Worm (Caenorhabditis elegans): ENCODE results near the gene C34C12.12.
A peak's percentile ranks its signal among the peaks of the same experiment; 100 is the strongest.

C34C12.12 gene

ce11 chrIII:3460061-3460460, 7.1 kb downstream of the C34C12.12 start, which contains the start of gene C34C12.8 (continued):
- TF ChIP-seq mab-9 (GFP tag; IDR thresholded peaks at IDR 0.05) (peak; percentile 95), nhr-85 (tag) (peak; percentile 98), nhr-28 (tag; optimal IDR thresholded peaks at IDR 0.05) (peak; percentile 20), hpl-2 (GFP tag; optimal IDR thresholded peaks at IDR 0.05) (peak; percentile 85), swsn-7 (tag; optimal IDR thresholded peaks at IDR 0.05) (peak; percentile 97), lin-14 (GFP tag; optimal IDR thresholded peaks at IDR 0.05) (peak; percentile 92), jun-1 (tag; optimal IDR thresholded peaks at IDR 0.05) (peak; percentile 95), C34B4.2 (tag; optimal IDR thresholded peaks at IDR 0.05) (peak; percentile 84), ztf-4 (tag; optimal IDR thresholded peaks at IDR 0.05) (peak; percentile 90)

DNA sequence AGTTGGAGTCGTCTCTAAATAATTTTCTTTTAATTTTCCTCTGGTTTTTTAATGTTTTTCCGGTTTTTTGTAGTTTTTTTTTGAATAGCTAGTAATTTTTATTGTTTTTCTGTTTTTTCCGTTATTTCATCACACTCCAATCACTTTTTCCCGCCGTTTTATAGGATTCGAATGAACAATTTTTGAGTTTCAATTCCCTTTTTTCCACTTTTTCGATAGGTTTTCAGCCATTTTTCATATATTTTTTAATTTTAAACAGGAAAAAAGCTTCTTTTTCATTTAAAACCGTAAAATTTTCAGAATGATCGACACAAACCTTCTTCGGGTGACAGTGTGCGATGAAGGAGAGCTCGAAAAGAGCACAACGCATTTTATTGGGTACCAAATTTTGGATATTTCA, 8.4 kb downstream of the C34C12.12 start, which contains the start of gene pph-6:
Gene pph-6 (plus strand): TSS at position 301 of the 400 bp plus-strand sequence.
- no peak for TF ChIP-seq efl-1 (optimal IDR thresholded peaks at IDR 0.05)
- peak in 1 of 2 experiments; percentile 82 for TF ChIP-seq efl-1 (GFP tag; optimal IDR thresholded peaks at IDR 0.05 in 1 of 2)
- TF ChIP-seq nhr-71 (tag; optimal IDR thresholded peaks at IDR 0.05): no peak

- TF ChIP-seq efl-1 (optimal IDR thresholded peaks at IDR 0.05): no peak
- no peak for TF ChIP-seq efl-1 (GFP tag; optimal IDR thresholded peaks at IDR 0.05 in 1 of 2)
- no peak for TF ChIP-seq mep-1 (tag; optimal IDR thresholded peaks at IDR 0.05)
- no peak for TF ChIP-seq snpc-4 (tag; optimal IDR thresholded peaks at IDR 0.05)
- TF ChIP-seq nhr-71 (tag; optimal IDR thresholded peaks at IDR 0.05): no peak
- no peak for TF ChIP-seq ama-1 (optimal IDR thresholded peaks at IDR 0.05)
- TF ChIP-seq nhr-76 (tag; optimal IDR thresholded peaks at IDR 0.05): no peak
- TF ChIP-seq Y116A8C.19 (tag; optimal IDR thresholded peaks at IDR 0.05; ENCODE audit: borderline replicate concordance): no peak
- TF ChIP-seq unc-130 (tag; optimal IDR thresholded peaks at IDR 0.05): no peak
- TF ChIP-seq ceh-63 (GFP tag; optimal IDR thresholded peaks at IDR 0.05): no peak
Measured at ce11 chrIII:3467013-3467412, 14.0 kb downstream of the C34C12.12 start.

DNA sequence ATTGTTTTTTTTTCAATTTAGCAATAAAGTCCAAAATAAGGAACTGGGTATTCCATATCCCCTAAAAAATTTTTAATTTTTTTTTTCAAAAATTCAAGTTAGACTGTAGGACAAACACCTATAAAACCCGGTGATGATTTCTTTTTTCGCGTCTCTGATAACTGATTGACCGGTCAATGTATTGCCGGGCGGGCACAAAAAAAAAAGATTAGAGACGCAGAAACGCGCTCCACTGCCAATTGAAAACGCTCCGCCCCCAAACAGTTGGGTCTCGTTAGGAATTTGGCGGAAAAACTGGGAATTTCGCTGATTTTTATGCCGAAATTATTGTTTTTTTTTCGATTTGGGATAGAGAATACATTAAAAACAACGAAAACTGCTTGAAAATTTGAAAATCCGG, 15.4 kb downstream of the C34C12.12 start:
- TF ChIP-seq aly-2 (tag; optimal IDR thresholded peaks at IDR 0.05) (no peak), ceh-63 (GFP tag; optimal IDR thresholded peaks at IDR 0.05) (no peak), blmp-1 (tag; optimal IDR thresholded peaks at IDR 0.05) (no peak), mef-2 (tag; optimal IDR thresholded peaks at IDR 0.05) (no peak)

DNA sequence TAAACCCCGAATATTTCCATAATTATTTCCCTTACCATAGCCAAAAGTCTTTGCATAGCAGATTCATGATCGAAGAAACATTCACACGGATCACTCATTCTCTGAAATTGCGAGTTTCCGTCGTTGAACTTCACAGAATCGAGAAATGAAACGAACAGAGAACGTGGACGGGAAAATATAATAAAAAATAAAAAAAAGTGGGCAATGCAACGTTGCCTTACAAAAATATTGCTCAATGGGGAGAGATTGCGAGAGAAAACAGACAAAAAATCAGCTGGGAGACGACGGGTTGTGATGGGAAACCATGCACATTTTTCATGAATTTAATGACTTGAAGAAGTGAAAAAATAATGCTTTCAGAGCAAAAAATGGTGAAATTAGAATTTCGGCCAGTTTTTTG, 16.7 kb downstream of the C34C12.12 start, which contains the start of gene smim-14:
Gene smim-14 (minus strand): TSS at position 101 of the 400 bp plus-strand sequence.
- no peak for TF ChIP-seq unc-30 (tag; optimal IDR thresholded peaks at IDR 0.05)
- TF ChIP-seq xbp-1 (tag; optimal IDR thresholded peaks at IDR 0.05): peak; percentile 89
- no peak for TF ChIP-seq elt-2 (tag; optimal IDR thresholded peaks at IDR 0.05)

ce11 chrIII:3470433-3470832, 17.4 kb downstream of the C34C12.12 start:
- TF ChIP-seq fkh-4 (tag; optimal IDR thresholded peaks at IDR 0.05; ENCODE audit: borderline replicate concordance) (no peak), ceh-90 (tag; optimal IDR thresholded peaks at IDR 0.05) (no peak), C04F5.9 (tag; optimal IDR thresholded peaks at IDR 0.05) (no peak), fos-1 (tag; optimal IDR thresholded peaks at IDR 0.05) (no peak), aha-1 (tag; optimal IDR thresholded peaks at IDR 0.05) (no peak), zag-1 (tag; optimal IDR thresholded peaks at IDR 0.05) (no peak), blmp-1 (tag; optimal IDR thresholded peaks at IDR 0.05) (peak; percentile 80), lir-3 (tag; optimal IDR thresholded peaks at IDR 0.05; ENCODE audit: poor library complexity) (no peak), alr-1 (tag; optimal IDR thresholded peaks at IDR 0.05; ENCODE audit: borderline replicate concordance) (no peak), elt-3 (tag; optimal IDR thresholded peaks at IDR 0.05) (peak in 1 of 6 experiments; percentile 39), nhr-85 (tag) (peak; percentile 6), nhr-76 (tag; optimal IDR thresholded peaks at IDR 0.05) (no peak), nhr-237 (tag; optimal IDR thresholded peaks at IDR 0.05) (no peak)
